Worm (Caenorhabditis elegans): ENCODE data around the gene hrpk-2.
"Not testable (repeated sequence)": the region's sequence is repeated elsewhere in the genome, so short reads cannot be mapped to it uniquely, and the experiment has no call there.

DNA sequence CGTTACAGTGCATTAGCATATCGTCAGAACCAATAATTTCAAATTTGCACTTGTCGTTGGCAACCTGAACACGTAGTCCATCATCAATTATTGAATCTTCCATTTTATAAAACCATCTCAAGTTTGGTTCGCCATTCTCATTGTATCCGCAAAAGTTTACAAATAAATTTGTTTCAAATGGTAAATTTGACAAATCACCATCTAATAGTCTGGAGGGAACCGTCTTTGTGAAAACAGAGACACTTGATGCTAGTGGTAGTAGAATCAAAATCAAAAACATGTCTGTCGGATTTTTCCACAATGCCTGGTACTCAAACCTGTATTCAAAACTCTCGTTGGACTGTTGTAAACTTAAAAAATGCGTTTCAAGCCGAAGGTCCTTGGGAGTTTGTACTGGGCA lies 22.6 kb upstream of the hrpk-2 start, which contains the start of gene F54H12.2:
- not testable (repeated sequence) for TF ChIP-seq mab-5 (tag; optimal IDR thresholded peaks at IDR 0.05); nhr-10 (tag; optimal IDR thresholded peaks at IDR 0.05); nhr-11 (tag; optimal IDR thresholded peaks at IDR 0.05); mbf-1 (tag; optimal IDR thresholded peaks at IDR 0.05); nhr-6 (tag; optimal IDR thresholded peaks at IDR 0.05); ceh-82 (tag; optimal IDR thresholded peaks at IDR 0.05); unc-62 (GFP tag; optimal IDR thresholded peaks at IDR 0.05); ztf-11 (tag; optimal IDR thresholded peaks at IDR 0.05); aly-2 (tag; optimal IDR thresholded peaks at IDR 0.05); sma-9 (GFP tag; optimal IDR thresholded peaks at IDR 0.05); sma-9 (tag; optimal IDR thresholded peaks at IDR 0.05); crh-2 (tag; optimal IDR thresholded peaks at IDR 0.05); unc-39 (tag; optimal IDR thresholded peaks at IDR 0.05); lin-13 (GFP tag; optimal IDR thresholded peaks at IDR 0.05); nhr-12 (tag; optimal IDR thresholded peaks at IDR 0.05)

Data from whole organism, L2 larva.